Worm (Caenorhabditis elegans) whole organism, L1 larva: ENCODE measurements around the gene str-48.

Experiments used
- C34B4.2 ChIP-seq: sonication (generic microtip); optimal IDR thresholded peaks from 2 replicates; lab custom pipeline; 2017; ENCODE audit warnings: mild to moderate bottlenecking, missing genetic modification characterization, missing compliant biosample characterization
- F16B12.6 ChIP-seq: fragments of 150-350 bp; optimal IDR thresholded peaks from 2 replicates; lab custom pipeline; 2014; ENCODE audit warnings: missing biosample characterization, missing genetic modification characterization
- aly-2 ChIP-seq: fragments of 150-350 bp; optimal IDR thresholded peaks from 2 replicates; lab custom pipeline; 2014; ENCODE audit warnings: missing biosample characterization, missing genetic modification characterization
- blmp-1 ChIP-seq: fragments of 150-350 bp; optimal IDR thresholded peaks from 2 replicates; lab custom pipeline; 2014; ENCODE audit warnings: missing biosample characterization, missing genetic modification characterization
- ceh-82 ChIP-seq, 3 experiments: fragments of 150-350 bp in 1 of 3; sonication (generic microtip) in 2 of 3; optimal IDR thresholded peaks; 2 replicates each; lab custom pipeline; 2014 to 2017; ENCODE audit warnings: missing biosample characterization in 3 of 3, missing genetic modification characterization in 3 of 3
- ceh-88 ChIP-seq: fragments of 200-800 bp; sonication (Bioruptor generic); IDR thresholded peaks from 2 replicates; pipeline ENCODE4 v1.3.6; 2022; ENCODE audit warnings: missing genetic modification characterization, missing compliant biosample characterization
- ces-1 ChIP-seq: fragments of 150-350 bp; optimal IDR thresholded peaks from 2 replicates; lab custom pipeline; 2014; ENCODE audit warnings: missing biosample characterization, missing genetic modification reagents, missing genetic modification characterization
- dpl-1 ChIP-seq, 3 experiments: fragments of 150-350 bp in 2 of 3; sonication (generic microtip) in 1 of 3; optimal IDR thresholded peaks; 2 replicates each; lab custom pipeline; 2014 to 2017; ENCODE audit warnings: missing biosample characterization in 3 of 3, missing genetic modification characterization in 3 of 3, missing genetic modification reagents in 3 of 3
- efl-1 ChIP-seq, 4 experiments: fragments of 150-350 bp; optimal IDR thresholded peaks in 3 of 4; peaks in 1 of 4; 1 replicate in 1 of 4; 2 replicates in 3 of 4; lab custom pipeline; 2014; ENCODE audit warnings: missing biosample characterization in 2 of 4, missing genetic modification characterization in 2 of 4, missing genetic modification reagents in 2 of 4
- efl-3 ChIP-seq: fragments of 200-800 bp; sonication (Bioruptor generic); optimal IDR thresholded peaks from 2 replicates; lab custom pipeline; 2018; ENCODE audit warnings: mild to moderate bottlenecking, missing genetic modification characterization, missing compliant biosample characterization
- ets-5 ChIP-seq: fragments of 200-800 bp; sonication (Bioruptor generic); IDR thresholded peaks from 2 replicates; pipeline ENCODE4 v1.3.6; 2022; ENCODE audit warnings: missing genetic modification characterization, missing compliant biosample characterization
- fkh-10 ChIP-seq: sonication (generic microtip); optimal IDR thresholded peaks from 2 replicates; lab custom pipeline; 2017; ENCODE audit warnings: missing biosample characterization, missing genetic modification reagents, missing genetic modification characterization
- fkh-8 ChIP-seq: sonication (generic microtip); optimal IDR thresholded peaks from 2 replicates; lab custom pipeline; 2016; ENCODE audit warnings: mild to moderate bottlenecking, missing genetic modification characterization, missing compliant biosample characterization
- fos-1 ChIP-seq: fragments of 150-350 bp; optimal IDR thresholded peaks from 2 replicates; lab custom pipeline; 2014; ENCODE audit warnings: missing biosample characterization, missing genetic modification characterization
- grh-1 ChIP-seq: fragments of 200-800 bp; sonication (Bioruptor generic); IDR thresholded peaks from 2 replicates; pipeline ENCODE4 v1.3.6; 2022; ENCODE audit warnings: missing genetic modification reagents, missing genetic modification characterization, missing compliant biosample characterization
- hlh-17 ChIP-seq: fragments of 200-800 bp; sonication (Bioruptor generic); optimal IDR thresholded peaks from 2 replicates; lab custom pipeline; 2018; ENCODE audit warnings: missing genetic modification characterization, mild to moderate bottlenecking, missing compliant biosample characterization, moderate library complexity, borderline replicate concordance
- hpl-2 ChIP-seq: fragments of 150-350 bp; optimal IDR thresholded peaks from 2 replicates; lab custom pipeline; 2014; ENCODE audit warnings: missing biosample characterization, missing genetic modification reagents, missing genetic modification characterization
- irx-1 ChIP-seq: sonication (generic microtip); optimal IDR thresholded peaks from 2 replicates; lab custom pipeline; 2016; ENCODE audit warnings: missing genetic modification characterization, missing compliant biosample characterization
- isw-1 ChIP-seq: fragments of 200-800 bp; sonication (Bioruptor generic); IDR thresholded peaks from 2 replicates; pipeline ENCODE4 v1.3.6; 2022; ENCODE audit warnings: missing genetic modification characterization, missing compliant biosample characterization
- lin-13 ChIP-seq: fragments of 150-350 bp; optimal IDR thresholded peaks from 2 replicates; lab custom pipeline; 2014; ENCODE audit warnings: missing biosample characterization, missing genetic modification reagents, missing genetic modification characterization
- lin-14 ChIP-seq: fragments of 200-800 bp; sonication (Bioruptor generic); optimal IDR thresholded peaks from 2 replicates; lab custom pipeline; 2018; ENCODE audit warnings: mild to moderate bottlenecking, missing genetic modification characterization, moderate library complexity, missing compliant biosample characterization
- lin-15B ChIP-seq: fragments of 150-350 bp; sonication (generic microtip); optimal IDR thresholded peaks from 3 replicates; lab custom pipeline; 2014; ENCODE audit warnings: missing biosample characterization, missing genetic modification characterization
- lin-35 ChIP-seq, 2 experiments: fragments of 150-350 bp; optimal IDR thresholded peaks; 2 replicates each; lab custom pipeline; 2014; ENCODE audit warnings: missing biosample characterization in 2 of 2, missing genetic modification characterization in 2 of 2, missing genetic modification reagents in 2 of 2
- lsy-2 ChIP-seq, 2 experiments: fragments of 150-350 bp; optimal IDR thresholded peaks; 2 replicates each; lab custom pipeline; 2014; ENCODE audit warnings: missing biosample characterization in 2 of 2, missing genetic modification characterization in 2 of 2
- mab-9 ChIP-seq: fragments of 200-800 bp; sonication (Bioruptor generic); IDR thresholded peaks from 2 replicates; pipeline ENCODE4 v1.3.6; 2022; ENCODE audit warnings: missing genetic modification reagents, missing genetic modification characterization, missing compliant biosample characterization
- mdl-1 ChIP-seq, 2 experiments: fragments of 150-350 bp; optimal IDR thresholded peaks; 2 replicates each; lab custom pipeline; 2014 to 2017; ENCODE audit warnings: missing biosample characterization in 2 of 2, missing genetic modification characterization in 2 of 2, inconsistent platforms in 1 of 2
- nhr-20 ChIP-seq: sonication (generic microtip); optimal IDR thresholded peaks from 2 replicates; lab custom pipeline; 2016; ENCODE audit warnings: mild to moderate bottlenecking, missing genetic modification characterization, missing compliant biosample characterization
- nhr-237 ChIP-seq: fragments of 150-350 bp; optimal IDR thresholded peaks from 2 replicates; lab custom pipeline; 2014; ENCODE audit warnings: missing biosample characterization, missing genetic modification characterization
- nhr-47 ChIP-seq: sonication (generic microtip); optimal IDR thresholded peaks from 2 replicates; lab custom pipeline; 2016; ENCODE audit warnings: mild to moderate bottlenecking, missing genetic modification characterization, moderate library complexity, missing compliant biosample characterization
- nhr-71 ChIP-seq: sonication (generic microtip); optimal IDR thresholded peaks from 2 replicates; lab custom pipeline; 2016; ENCODE audit warnings: mild to moderate bottlenecking, missing genetic modification characterization, moderate library complexity, missing compliant biosample characterization
- nhr-76 ChIP-seq: sonication (generic microtip); optimal IDR thresholded peaks from 2 replicates; lab custom pipeline; 2017; ENCODE audit warnings: missing biosample characterization, missing genetic modification characterization
- nhr-85 ChIP-seq: sonication (generic microtip); peaks from one replicate; lab custom pipeline; 2016; ENCODE audit warnings: missing genetic modification characterization, inconsistent platforms, missing compliant biosample characterization
- pax-3 ChIP-seq: fragments of 200-800 bp; sonication (Bioruptor generic); optimal IDR thresholded peaks from 2 replicates; lab custom pipeline; 2018; ENCODE audit warnings: mild to moderate bottlenecking, missing genetic modification characterization, moderate library complexity, missing compliant biosample characterization
- pqm-1 ChIP-seq: sonication (generic microtip); optimal IDR thresholded peaks from 3 replicates; lab custom pipeline; 2017; ENCODE audit warnings: missing biosample characterization, missing genetic modification characterization
- skn-1 ChIP-seq: fragments of 150-350 bp; optimal IDR thresholded peaks from 2 replicates; lab custom pipeline; 2014; ENCODE audit warnings: missing biosample characterization, missing genetic modification characterization
- snpc-4 ChIP-seq: fragments of 150-350 bp; optimal IDR thresholded peaks from 2 replicates; lab custom pipeline; 2014; ENCODE audit warnings: missing biosample characterization, missing genetic modification characterization
- snu-23 ChIP-seq: sonication (generic microtip); optimal IDR thresholded peaks from 2 replicates; lab custom pipeline; 2016; ENCODE audit warnings: missing genetic modification characterization, missing compliant biosample characterization
- swsn-7 ChIP-seq: sonication (generic microtip); optimal IDR thresholded peaks from 2 replicates; lab custom pipeline; 2016; ENCODE audit warnings: missing genetic modification characterization, missing compliant biosample characterization
- tbx-2 ChIP-seq: sonication (generic microtip); optimal IDR thresholded peaks from 2 replicates; lab custom pipeline; 2016; ENCODE audit warnings: missing genetic modification characterization, missing compliant biosample characterization
- unc-130 ChIP-seq: fragments of 150-350 bp; optimal IDR thresholded peaks from 2 replicates; lab custom pipeline; 2017; ENCODE audit warnings: missing biosample characterization, missing genetic modification characterization, inconsistent platforms
- zag-1 ChIP-seq: fragments of 150-350 bp; optimal IDR thresholded peaks from 2 replicates; lab custom pipeline; 2014; ENCODE audit warnings: missing biosample characterization, missing genetic modification characterization

str-48 gene

DNA sequence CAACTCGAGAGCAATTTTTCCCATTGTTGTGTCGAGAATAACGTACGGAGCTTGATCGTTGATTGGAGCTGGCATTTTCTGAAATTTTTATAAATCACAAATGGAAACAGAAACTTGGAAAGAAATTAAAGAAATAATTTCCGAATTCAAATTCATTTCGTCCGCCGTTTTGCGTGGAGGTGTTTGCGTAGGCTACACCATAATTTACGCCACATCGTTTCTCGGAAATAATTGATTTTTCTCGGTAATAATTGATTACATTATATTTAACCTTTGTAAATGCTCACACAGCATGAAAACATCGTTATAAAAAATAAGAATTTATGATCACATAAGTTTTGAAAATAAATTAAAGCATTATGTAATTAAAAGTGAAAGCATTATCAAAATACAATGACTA, 11.3 kb downstream of the str-48 start, which contains the start of gene cyn-12:
Gene cyn-12, minus strand, starts transcription at position 78 of the 400 bp plus-strand sequence.
- TF ChIP-seq nhr-47 (tag; lab: Kevin White, UChicago) (peak; percentile 52), pax-3 (tag; lab: Kevin White, UChicago) (no peak), F16B12.6 (tag; lab: Kevin White, UChicago) (peak; percentile 85), ets-5 (no peak), nhr-237 (tag; lab: Kevin White, UChicago) (no peak), snu-23 (GFP tag; lab: Kevin White, UChicago) (peak; percentile 55), efl-1 (optimal IDR thresholded peaks at IDR 0.05; lab: Kevin White, UChicago) (peak; percentile 15 to 52), efl-1 (GFP tag; optimal IDR thresholded peaks at IDR 0.05 in 1 of 2; lab: Kevin White, UChicago) (peak; percentile 52 to 93), lin-15B (tag; lab: Kevin White, UChicago) (peak; percentile 7), blmp-1 (tag; lab: Kevin White, UChicago) (no peak), lsy-2 (tag; optimal IDR thresholded peaks at IDR 0.05; lab: Kevin White, UChicago) (peak; percentile 41 to 55), lin-14 (GFP tag; lab: Kevin White, UChicago) (peak; percentile 11), nhr-71 (tag; lab: Kevin White, UChicago) (peak; percentile 56), nhr-20 (tag; lab: Kevin White, UChicago) (peak; percentile 38), isw-1 (GFP tag; lab: Robert Waterston, UW) (no peak), dpl-1 (GFP tag; optimal IDR thresholded peaks at IDR 0.05; lab: Kevin White, UChicago) (peak in 2 of 3 experiments; percentile 48 to 58), unc-130 (peak; percentile 52), mdl-1 (tag; optimal IDR thresholded peaks at IDR 0.05; lab: Kevin White, UChicago) (no peak), lin-35 (GFP tag; optimal IDR thresholded peaks at IDR 0.05; lab: Kevin White, UChicago) (peak; percentile 19 to 46), swsn-7 (peak; percentile 31), fos-1 (tag; lab: Kevin White, UChicago) (no peak), tbx-2 (tag; lab: Kevin White, UChicago) (peak; percentile 6)
- TF ChIP-seq, all 84 proteins: peak for 14

DNA sequence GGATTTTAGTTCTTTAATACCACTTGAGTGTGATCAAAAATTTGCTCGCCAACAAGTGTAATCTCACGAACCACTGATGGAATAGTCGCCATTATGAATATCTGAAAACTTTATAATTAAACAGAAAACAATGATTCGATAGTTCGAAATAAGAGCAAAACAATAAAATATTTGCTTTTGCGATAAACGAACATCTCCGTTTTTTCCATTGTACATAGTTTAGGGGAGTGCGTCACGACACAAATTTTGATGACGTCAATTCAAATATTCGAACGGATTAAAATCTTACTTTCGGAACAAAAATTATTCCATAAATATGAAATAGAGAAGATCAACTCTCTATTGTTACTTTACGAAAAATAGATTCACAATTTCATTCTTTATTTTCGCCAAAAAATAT, 12.2 kb downstream of the str-48 start, which contains the start of gene mutd-1:
Gene mutd-1, minus strand, starts transcription at position 101 of the 400 bp plus-strand sequence.
- TF ChIP-seq grh-1 (no peak), snu-23 (GFP tag; lab: Kevin White, UChicago) (no peak), ceh-82 (tag; optimal IDR thresholded peaks at IDR 0.05; lab: Kevin White, UChicago) (no peak), aly-2 (no peak), skn-1 (no peak), zag-1 (tag; lab: Kevin White, UChicago) (no peak), pax-3 (tag; lab: Kevin White, UChicago) (no peak), mdl-1 (tag; optimal IDR thresholded peaks at IDR 0.05; lab: Kevin White, UChicago) (no peak), ceh-88 (GFP tag; lab: Robert Waterston, UW) (no peak)

DNA sequence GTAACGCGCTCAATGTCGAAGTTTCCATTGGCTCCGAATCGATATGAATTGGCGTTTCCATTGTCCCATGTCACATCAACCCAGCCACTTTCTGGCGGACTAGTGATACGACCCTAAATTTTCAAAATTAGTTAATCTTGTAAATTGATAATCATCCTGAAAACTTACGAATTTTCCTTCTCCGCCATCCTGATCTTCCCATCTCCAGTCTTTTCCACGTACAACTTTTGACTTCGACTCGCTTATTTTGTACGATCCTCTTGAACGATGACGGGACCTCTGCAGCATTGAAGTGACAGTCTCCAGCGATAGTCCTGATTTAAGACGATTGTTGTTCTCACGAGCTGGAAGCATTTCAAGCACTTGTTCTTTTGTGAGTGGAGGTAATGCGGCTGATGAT, 17.3 kb downstream of the str-48 start:
- no peak for TF ChIP-seq pqm-1
- TF ChIP-seq snpc-4 (tag; lab: Kevin White, UChicago), result no peak
- TF ChIP-seq lin-13 (GFP tag; lab: Kevin White, UChicago), result no peak
- no peak for TF ChIP-seq hpl-2
- no peak for TF ChIP-seq fkh-10 (GFP tag; lab: Kevin White, UChicago)
- TF ChIP-seq ces-1 (GFP tag; lab: Kevin White, UChicago), result no peak
- no peak for TF ChIP-seq efl-3
- TF ChIP-seq lin-14 (GFP tag; lab: Kevin White, UChicago), result no peak
- no peak for TF ChIP-seq irx-1
- no peak for TF ChIP-seq isw-1 (GFP tag; lab: Robert Waterston, UW)
- no peak for TF ChIP-seq hlh-17 (GFP tag; lab: Kevin White, UChicago)
- no peak for TF ChIP-seq fkh-8
- TF ChIP-seq nhr-85 (tag; lab: Kevin White, UChicago), result no peak
- no peak for TF ChIP-seq nhr-76 (tag; lab: Kevin White, UChicago)
- no peak for TF ChIP-seq C34B4.2 (tag; lab: Kevin White, UChicago)
- TF ChIP-seq mab-9, result no peak
- no peak for TF ChIP-seq zag-1 (tag; lab: Kevin White, UChicago)
- TF ChIP-seq, all 84 proteins: peak for 0
